Worm (Caenorhabditis elegans) whole organism, L2 larva: ENCODE data around the gene clec-7.
"Not testable (repeated sequence)": the region's sequence is repeated elsewhere in the genome, so short reads cannot be mapped to it uniquely, and the experiment has no call there.

ENCODE experiments used
- F13H6.1 ChIP-seq: sonication (generic microtip); optimal IDR thresholded peaks from 2 replicates; lab custom pipeline; 2016; ENCODE audit warnings: missing genetic modification characterization, missing compliant biosample characterization
- R02D3.7 ChIP-seq: fragments of 150-350 bp; optimal IDR thresholded peaks from 2 replicates; lab custom pipeline; 2014; ENCODE audit warnings: missing biosample characterization, missing genetic modification characterization
- Y55F3AM.14 ChIP-seq: fragments of 200-800 bp; sonication (Bioruptor generic); optimal IDR thresholded peaks from 2 replicates; lab custom pipeline; 2018; ENCODE audit warnings: mild to moderate bottlenecking, missing genetic modification characterization, missing compliant biosample characterization
- ZK546.5 ChIP-seq: sonication (generic microtip); optimal IDR thresholded peaks from 2 replicates; lab custom pipeline; 2017; ENCODE audit warnings: missing biosample characterization, missing genetic modification characterization
- aly-2 ChIP-seq: fragments of 150-350 bp; optimal IDR thresholded peaks from 2 replicates; lab custom pipeline; 2014; ENCODE audit warnings: missing biosample characterization, missing genetic modification characterization
- ceh-82 ChIP-seq: fragments of 150-350 bp; optimal IDR thresholded peaks from 2 replicates; lab custom pipeline; 2014; ENCODE audit warnings: missing biosample characterization, missing genetic modification characterization
- crh-2 ChIP-seq: sonication (generic microtip); optimal IDR thresholded peaks from 2 replicates; lab custom pipeline; 2017; ENCODE audit warnings: missing biosample characterization, missing genetic modification characterization
- elt-1 ChIP-seq: fragments of 150-350 bp; optimal IDR thresholded peaks from 2 replicates; lab custom pipeline; 2014; ENCODE audit warnings: missing biosample characterization, missing genetic modification characterization
- fos-1 ChIP-seq: fragments of 150-350 bp; optimal IDR thresholded peaks from 2 replicates; lab custom pipeline; 2014; ENCODE audit warnings: missing biosample characterization, missing genetic modification characterization
- lin-11 ChIP-seq: fragments of 150-350 bp; sonication (generic microtip); optimal IDR thresholded peaks from 2 replicates; lab custom pipeline; 2014; ENCODE audit warnings: missing biosample characterization, missing genetic modification characterization, inconsistent platforms, mixed read lengths
- lin-13 ChIP-seq: fragments of 150-350 bp; optimal IDR thresholded peaks from 2 replicates; lab custom pipeline; 2014; ENCODE audit warnings: missing biosample characterization, missing genetic modification reagents, missing genetic modification characterization
- mab-5 ChIP-seq: fragments of 150-350 bp; optimal IDR thresholded peaks from 2 replicates; lab custom pipeline; 2014; ENCODE audit warnings: missing biosample characterization, missing genetic modification characterization
- mdl-1 ChIP-seq, 2 experiments: fragments of 150-350 bp in 1 of 2; sonication (generic microtip) in 1 of 2; optimal IDR thresholded peaks; 2 replicates each; lab custom pipeline; 2017; ENCODE audit warnings: missing biosample characterization in 2 of 2, missing genetic modification characterization in 2 of 2
- nhr-11 ChIP-seq: fragments of 150-350 bp; optimal IDR thresholded peaks from 2 replicates; lab custom pipeline; 2014; ENCODE audit warnings: missing biosample characterization, missing genetic modification characterization
- nhr-12 ChIP-seq: fragments of 150-350 bp; optimal IDR thresholded peaks from 2 replicates; lab custom pipeline; 2014; ENCODE audit warnings: missing biosample characterization, missing genetic modification characterization
- nhr-129 ChIP-seq: fragments of 150-350 bp; optimal IDR thresholded peaks from 2 replicates; lab custom pipeline; 2014; ENCODE audit warnings: missing biosample characterization, missing genetic modification characterization
- nhr-21 ChIP-seq: fragments of 150-350 bp; optimal IDR thresholded peaks from 2 replicates; lab custom pipeline; 2014; ENCODE audit warnings: missing biosample characterization, missing genetic modification characterization
- nhr-237 ChIP-seq: fragments of 150-350 bp; optimal IDR thresholded peaks from 2 replicates; lab custom pipeline; 2014; ENCODE audit warnings: missing biosample characterization, missing genetic modification characterization
- nhr-6 ChIP-seq: fragments of 150-350 bp; optimal IDR thresholded peaks from 2 replicates; lab custom pipeline; 2014; ENCODE audit warnings: missing biosample characterization, missing genetic modification characterization
- nhr-77 ChIP-seq: fragments of 150-350 bp; optimal IDR thresholded peaks from 2 replicates; lab custom pipeline; 2014; ENCODE audit warnings: missing biosample characterization, missing genetic modification characterization
- peb-1 ChIP-seq: fragments of 150-350 bp; optimal IDR thresholded peaks from 2 replicates; lab custom pipeline; 2014; ENCODE audit warnings: missing biosample characterization, missing genetic modification characterization
- sem-4 ChIP-seq: fragments of 150-350 bp; optimal IDR thresholded peaks from 2 replicates; lab custom pipeline; 2014; ENCODE audit warnings: missing biosample characterization, missing genetic modification reagents, missing genetic modification characterization
- skn-1 ChIP-seq: sonication (generic microtip); optimal IDR thresholded peaks from 2 replicates; lab custom pipeline; 2017; ENCODE audit warnings: missing biosample characterization, missing genetic modification characterization
- sma-3 ChIP-seq: sonication (generic microtip); optimal IDR thresholded peaks from 2 replicates; lab custom pipeline; 2016; ENCODE audit warnings: missing genetic modification reagents, missing genetic modification characterization, missing compliant biosample characterization
- sma-9 ChIP-seq, 2 experiments: fragments of 150-350 bp in 1 of 2; sonication (generic microtip) in 1 of 2; optimal IDR thresholded peaks; 2 replicates each; lab custom pipeline; 2014 to 2016; ENCODE audit warnings: missing genetic modification characterization in 2 of 2, mild to moderate bottlenecking in 1 of 2, missing biosample characterization in 1 of 2, missing compliant biosample characterization in 1 of 2, missing genetic modification reagents in 1 of 2, moderate library complexity in 1 of 2
- snpc-4 ChIP-seq: fragments of 150-350 bp; optimal IDR thresholded peaks from 2 replicates; lab custom pipeline; 2014; ENCODE audit warnings: missing biosample characterization, missing genetic modification characterization
- unc-55 ChIP-seq: fragments of 150-350 bp; sonication (generic microtip); optimal IDR thresholded peaks from 3 replicates; lab custom pipeline; 2014; ENCODE audit warnings: missing biosample characterization, missing genetic modification reagents, missing genetic modification characterization
- unc-62 ChIP-seq: fragments of 150-350 bp; optimal IDR thresholded peaks from 2 replicates; lab custom pipeline; 2014; ENCODE audit warnings: missing biosample characterization, missing genetic modification reagents, missing genetic modification characterization
- zag-1 ChIP-seq: fragments of 150-350 bp; optimal IDR thresholded peaks from 2 replicates; lab custom pipeline; 2014; ENCODE audit warnings: missing biosample characterization, missing genetic modification characterization
- ztf-11 ChIP-seq: sonication (generic microtip); optimal IDR thresholded peaks from 2 replicates; lab custom pipeline; 2017; ENCODE audit warnings: missing biosample characterization, missing genetic modification characterization

The clec-7 gene

ce11 chrV:7332253-7332652 is 4.1 kb downstream of the clec-7 start, which contains the start of gene F10G2.1:
Gene F10G2.1 (plus strand): TSS chrV:7332553.
- TF ChIP-seq ceh-82, result no peak
- TF ChIP-seq nhr-129 (tag; lab: Kevin White, UChicago), result no peak
- TF ChIP-seq Y55F3AM.14 (GFP tag; lab: Kevin White, UChicago), result no peak
- TF ChIP-seq crh-2 (tag; lab: Kevin White, UChicago), result no peak
- TF ChIP-seq F13H6.1, result no peak
- TF ChIP-seq ZK546.5 (tag; lab: Kevin White, UChicago), result no peak
- TF ChIP-seq snpc-4 (tag; lab: Kevin White, UChicago), result no peak
- no peak for TF ChIP-seq aly-2 (tag; lab: Kevin White, UChicago)
- no peak for TF ChIP-seq R02D3.7 (tag; lab: Kevin White, UChicago)
- no peak for TF ChIP-seq sma-3
- TF ChIP-seq lin-11 (tag; lab: Kevin White, UChicago), result no peak
- TF ChIP-seq sma-9 (GFP tag; optimal IDR thresholded peaks at IDR 0.05; lab: Kevin White, UChicago), result no peak
- no peak for TF ChIP-seq sma-9 (tag; optimal IDR thresholded peaks at IDR 0.05; lab: Kevin White, UChicago)
- TF ChIP-seq sem-4, result no peak

DNA sequence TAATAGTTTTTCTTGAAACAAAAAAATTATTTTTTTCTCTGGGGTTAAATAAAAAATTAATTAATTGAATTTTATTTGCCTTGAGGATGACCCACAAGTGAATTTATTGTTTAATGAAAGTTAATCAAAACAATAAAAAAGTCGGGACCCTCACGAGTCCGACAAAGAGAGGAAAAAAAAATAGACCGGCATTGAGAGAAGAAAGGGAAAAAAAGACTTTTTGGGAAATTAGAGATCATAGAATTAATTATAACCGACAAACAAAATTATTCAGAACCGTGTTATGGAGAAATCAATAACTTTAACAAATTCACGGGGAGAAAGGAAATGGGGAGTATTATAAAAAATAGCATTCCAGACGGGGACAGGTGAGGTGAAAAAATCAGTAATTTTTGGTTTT is 9.0 kb downstream of the clec-7 start, which contains the start of gene F10G2.7:
F10G2.7 (minus strand) TSS at position 101 of the 400 bp plus-strand sequence.
- TF ChIP-seq aly-2 (tag; lab: Kevin White, UChicago); nhr-237; nhr-77 (tag; lab: Kevin White, UChicago): not testable (repeated sequence)

DNA sequence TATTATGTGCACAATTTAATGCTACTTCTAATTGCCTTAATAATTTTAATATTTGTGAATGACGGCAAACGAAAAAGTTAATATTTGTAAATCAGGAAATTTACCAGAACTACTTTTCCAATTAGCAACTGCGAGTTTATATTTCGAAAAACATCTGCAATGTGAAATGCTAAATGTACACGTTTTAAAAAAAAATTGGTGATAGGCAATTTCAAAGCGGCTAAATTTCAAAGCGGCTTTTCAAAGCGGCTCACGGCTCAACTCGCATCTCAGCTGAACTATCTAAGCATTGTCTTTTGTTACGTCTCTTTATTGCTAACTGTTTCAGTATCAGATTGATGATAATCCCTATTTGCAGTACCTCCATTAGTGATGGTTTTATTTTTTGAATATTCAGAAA is 11.6 kb downstream of the clec-7 start, which contains the start of gene srh-187:
srh-187 (minus strand) TSS at position 101 of the 400 bp plus-strand sequence.
- TF ChIP-seq nhr-12, result no peak
- no peak for TF ChIP-seq nhr-237
- TF ChIP-seq ceh-82, result no peak
- no peak for TF ChIP-seq unc-55

DNA sequence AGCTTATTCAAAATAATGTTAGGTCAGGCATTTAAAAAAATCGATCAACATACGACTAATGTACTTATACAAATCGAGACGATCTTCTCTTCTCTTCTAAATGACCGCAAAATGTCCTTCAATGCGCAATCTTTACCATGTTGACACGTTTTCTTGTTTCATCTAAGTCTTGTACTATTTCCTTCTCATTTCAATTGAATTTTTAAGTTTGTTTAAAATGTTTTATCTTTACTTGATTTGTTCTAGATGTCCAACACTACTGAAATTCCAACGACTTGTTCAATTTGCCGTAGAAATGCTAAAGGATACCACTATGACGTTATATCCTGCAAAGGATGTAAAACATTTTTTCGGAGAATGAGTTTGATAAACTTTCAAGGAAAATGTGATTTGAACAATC is 13.8 kb downstream of the clec-7 start, which contains the start of the genes nhr-263 and nhr-148:
nhr-263 (minus strand) TSS at position 101 of the 400 bp plus-strand sequence.
nhr-148 (plus strand) TSS at position 215 of the 400 bp plus-strand sequence.
- TF ChIP-seq sma-9 (GFP tag; optimal IDR thresholded peaks at IDR 0.05; lab: Kevin White, UChicago), result peak; percentile 37
- no peak for TF ChIP-seq sma-9 (tag; optimal IDR thresholded peaks at IDR 0.05; lab: Kevin White, UChicago)
- TF ChIP-seq ztf-11 (tag; lab: Kevin White, UChicago), result no peak
- no peak for TF ChIP-seq Y55F3AM.14 (GFP tag; lab: Kevin White, UChicago)

ce11 chrV:7343522-7343921 is 15.3 kb downstream of the clec-7 start, which contains the start of gene srh-244:
Gene srh-244 (plus strand): TSS chrV:7343822.
- TF ChIP-seq F13H6.1, result no peak
- no peak for TF ChIP-seq nhr-129 (tag; lab: Kevin White, UChicago)
- no peak for TF ChIP-seq skn-1 (tag; lab: Kevin White, UChicago)
- TF ChIP-seq nhr-11, result no peak
- TF ChIP-seq fos-1 (tag; lab: Kevin White, UChicago), result no peak
- TF ChIP-seq nhr-77 (tag; lab: Kevin White, UChicago), result no peak
- TF ChIP-seq R02D3.7 (tag; lab: Kevin White, UChicago), result no peak
- TF ChIP-seq peb-1, result no peak
- TF ChIP-seq ztf-11 (tag; lab: Kevin White, UChicago), result no peak
- TF ChIP-seq elt-1 (tag; lab: Kevin White, UChicago), result no peak
- no peak for TF ChIP-seq nhr-21
- no peak for TF ChIP-seq lin-11 (tag; lab: Kevin White, UChicago)
- no peak for TF ChIP-seq lin-13 (GFP tag; lab: Kevin White, UChicago)
- no peak for TF ChIP-seq sma-9 (GFP tag; optimal IDR thresholded peaks at IDR 0.05; lab: Kevin White, UChicago)
- TF ChIP-seq sma-9 (tag; optimal IDR thresholded peaks at IDR 0.05; lab: Kevin White, UChicago), result no peak
- TF ChIP-seq mab-5 (tag; lab: Kevin White, UChicago), result no peak
- TF ChIP-seq nhr-237, result no peak
- TF ChIP-seq mdl-1 (tag; optimal IDR thresholded peaks at IDR 0.05; lab: Kevin White, UChicago), result no peak
- TF ChIP-seq zag-1 (tag; lab: Kevin White, UChicago), result no peak
- no peak for TF ChIP-seq nhr-6 (tag; lab: Kevin White, UChicago)
- TF ChIP-seq, all 48 proteins: peak for 0

DNA sequence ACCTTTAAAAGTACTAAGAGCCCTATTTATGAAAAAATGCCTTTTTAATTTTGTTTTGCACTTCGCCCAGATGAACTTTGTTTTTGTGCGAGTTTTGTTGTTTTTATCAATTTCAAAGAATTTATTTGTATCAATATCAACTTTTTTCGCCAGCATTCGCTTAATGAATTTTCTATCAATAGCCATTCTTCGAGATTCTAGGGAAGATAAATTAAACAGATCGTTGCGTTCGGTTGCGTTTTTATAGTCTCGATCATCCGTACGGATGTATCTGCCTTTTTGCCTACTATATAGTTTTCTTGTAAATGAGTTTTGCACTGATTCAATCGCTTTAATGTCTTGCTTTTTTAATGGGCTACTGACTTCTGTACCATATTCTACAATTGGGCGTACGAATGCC is 17.3 kb downstream of the clec-7 start, which contains the start of gene nhr-147:
nhr-147 (plus strand) TSS at position 301 of the 400 bp plus-strand sequence.
- TF ChIP-seq unc-62, unc-55, peb-1: not testable (repeated sequence)
- TF ChIP-seq, all 48 proteins: peak for 0; not testable (repeated sequence) for 48
